Worm (Caenorhabditis elegans) whole organism, early embryonic: ENCODE measurements around the gene ptr-14.

ENCODE experiments used
- B0310.2 ChIP-seq: sonication (generic microtip); optimal IDR thresholded peaks from 2 replicates; lab custom pipeline; 2016; ENCODE audit warnings: mild to moderate bottlenecking, missing genetic modification characterization, missing compliant biosample characterization
- F13C5.2 ChIP-seq: sonication (generic microtip); optimal IDR thresholded peaks from 2 replicates; lab custom pipeline; 2017; ENCODE audit warnings: mild to moderate bottlenecking, missing genetic modification characterization, inconsistent platforms, missing compliant biosample characterization
- ama-1 ChIP-seq: fragments of 150-350 bp; optimal IDR thresholded peaks from 2 replicates; lab custom pipeline; 2014
- ceh-13 ChIP-seq: fragments of 200-800 bp; sonication (Bioruptor generic); optimal IDR thresholded peaks from 2 replicates; lab custom pipeline; 2018; ENCODE audit warnings: mild to moderate bottlenecking, missing genetic modification characterization, missing compliant biosample characterization
- ceh-36 ChIP-seq: sonication (generic microtip); optimal IDR thresholded peaks from 2 replicates; lab custom pipeline; 2016; ENCODE audit warnings: missing genetic modification characterization, inconsistent platforms, missing compliant biosample characterization
- flt-1 ChIP-seq: fragments of 200-800 bp; sonication (Bioruptor generic); IDR thresholded peaks from 2 replicates; pipeline ENCODE4 v1.3.6; 2022; ENCODE audit warnings: missing genetic modification characterization, missing compliant biosample characterization
- hmg-4 ChIP-seq: fragments of 200-800 bp; sonication (Bioruptor generic); optimal IDR thresholded peaks from 2 replicates; lab custom pipeline; 2018; ENCODE audit warnings: mild to moderate bottlenecking, missing genetic modification characterization, missing compliant biosample characterization
- hnd-1 ChIP-seq: sonication (generic microtip); optimal IDR thresholded peaks from 2 replicates; lab custom pipeline; 2016; ENCODE audit warnings: missing genetic modification characterization, missing compliant biosample characterization
- pes-1 ChIP-seq: fragments of 200-800 bp; sonication (Bioruptor generic); IDR thresholded peaks from 2 replicates; pipeline ENCODE4 v1.3.6; 2022; ENCODE audit warnings: missing genetic modification reagents, missing genetic modification characterization, missing compliant biosample characterization
- scrt-1 ChIP-seq: fragments of 200-800 bp; sonication (Bioruptor generic); IDR thresholded peaks from 2 replicates; pipeline ENCODE4 v1.3.6; 2022; ENCODE audit warnings: missing genetic modification characterization, missing compliant biosample characterization
- tbx-11 ChIP-seq: fragments of 200-800 bp; sonication (Bioruptor generic); IDR thresholded peaks from 2 replicates; pipeline ENCODE4 v1.3.6; 2022; ENCODE audit warnings: missing genetic modification characterization, missing compliant biosample characterization
- tbx-37 ChIP-seq: fragments of 200-800 bp; sonication (Bioruptor generic); conservative IDR thresholded peaks from 2 replicates; pipeline ENCODE4 v1.3.6; 2022; ENCODE audit warnings: missing genetic modification reagents, missing genetic modification characterization, missing compliant biosample characterization
- tra-4 ChIP-seq: sonication (generic microtip); optimal IDR thresholded peaks from 2 replicates; lab custom pipeline; 2017; ENCODE audit warnings: missing genetic modification characterization, missing compliant biosample characterization

ce11 chrIV:10599983-10600382 lies 15.2 kb upstream of the ptr-14 start, which contains the start of gene R09H10.1:
- TF ChIP-seq ceh-13 (GFP tag; lab: Kevin White, UChicago) (no peak), B0310.2 (tag; lab: Kevin White, UChicago) (no peak), flt-1 (GFP tag; lab: Robert Waterston, UW) (no peak), hmg-4 (no peak), F13C5.2 (no peak), hnd-1 (tag; lab: Kevin White, UChicago) (no peak), ama-1 (lab: Kevin White, UChicago) (no peak), tra-4 (tag; lab: Kevin White, UChicago) (no peak), tbx-11 (GFP tag; lab: Robert Waterston, UW) (no peak), scrt-1 (GFP tag; lab: Robert Waterston, UW) (no peak), pes-1 (GFP tag; lab: Robert Waterston, UW) (no peak), tbx-37 (no peak), ceh-36 (tag; lab: Kevin White, UChicago) (no peak)
